Fruit fly (Drosophila melanogaster) whole organism, prepupa: ENCODE data around the gene CG5180.

Experiments used
- CG3919 ChIP-seq: fragments of 200-800 bp; sonication (Bioruptor generic); optimal IDR thresholded peaks from 3 replicates; lab custom pipeline; 2016; ENCODE audit warnings: missing biosample characterization, missing genetic modification characterization
- CG8319 ChIP-seq: fragments of 200-800 bp; sonication (Bioruptor generic); optimal IDR thresholded peaks from 3 replicates; lab custom pipeline; 2016; ENCODE audit warnings: missing biosample characterization, missing genetic modification characterization
- CG9139 ChIP-seq: fragments of 200-800 bp; sonication (Bioruptor generic); optimal IDR thresholded peaks from 3 replicates; lab custom pipeline; 2017; ENCODE audit warnings: missing biosample characterization, mild to moderate bottlenecking, missing genetic modification characterization
- Hr39 ChIP-seq: fragments of 200-800 bp; sonication (Bioruptor generic); optimal IDR thresholded peaks from 2 replicates; lab custom pipeline; 2016; ENCODE audit warnings: missing biosample characterization, missing genetic modification characterization
- achi ChIP-seq: fragments of 200-800 bp; sonication (Bioruptor generic); optimal IDR thresholded peaks from 3 replicates; lab custom pipeline; 2016; ENCODE audit warnings: missing biosample characterization, missing genetic modification characterization
- pdm3 ChIP-seq: fragments of 200-800 bp; sonication (Bioruptor generic); optimal IDR thresholded peaks from 3 replicates; lab custom pipeline; 2016; ENCODE audit warnings: missing biosample characterization, missing genetic modification characterization
- spab ChIP-seq: fragments of 200-800 bp; sonication (Bioruptor generic); optimal IDR thresholded peaks from 2 replicates; lab custom pipeline; 2017; ENCODE audit warnings: missing biosample characterization, mild to moderate bottlenecking, missing genetic modification characterization, missing genetic modification reagents

- TF ChIP-seq pdm3 (GFP tag; lab: Kevin White, UChicago) (no peak), CG3919 (GFP tag; lab: Kevin White, UChicago) (no peak), CG8319 (no peak), spab (no peak), Hr39 (GFP tag; lab: Kevin White, UChicago) (no peak), CG9139 (GFP tag; lab: Kevin White, UChicago) (no peak), achi (GFP tag; lab: Kevin White, UChicago) (no peak)
Observed at dm6 chr3R:20549017-20549854, 8.5 kb upstream of the CG5180 start.
